Worm (Caenorhabditis elegans) whole organism, young adult: ENCODE measurements around the gene C54C6.11.
A peak's percentile ranks its signal among the peaks of the same experiment; 100 is the strongest.

ENCODE experiments used
- B0336.3 ChIP-seq: fragments of 200-800 bp; sonication (Bioruptor generic); IDR thresholded peaks from 2 replicates; pipeline ENCODE4 v1.3.6; 2022; ENCODE audit warnings: missing genetic modification characterization, missing compliant biosample characterization
- D2030.7 ChIP-seq: fragments of 200-800 bp; sonication (Bioruptor generic); IDR thresholded peaks from 2 replicates; pipeline ENCODE4 v1.3.6; 2022; ENCODE audit warnings: missing genetic modification reagents, missing genetic modification characterization, missing compliant biosample characterization
- F33H1.4 ChIP-seq: fragments of 200-800 bp; sonication (Bioruptor generic); IDR thresholded peaks from 2 replicates; pipeline ENCODE4 v1.3.6; 2022; ENCODE audit warnings: missing genetic modification reagents, missing genetic modification characterization, missing compliant biosample characterization
- F39B2.1 ChIP-seq: fragments of 200-800 bp; sonication (Bioruptor generic); IDR thresholded peaks from 2 replicates; pipeline ENCODE4 v1.3.6; 2022; ENCODE audit warnings: missing genetic modification reagents, missing genetic modification characterization, missing compliant biosample characterization
- F49E8.2 ChIP-seq: sonication (generic microtip); optimal IDR thresholded peaks from 3 replicates; lab custom pipeline; 2017; ENCODE audit warnings: missing genetic modification characterization, mild to moderate bottlenecking, missing compliant biosample characterization, antibody characterized with exemption, moderate library complexity; ENCODE audit not compliant: insufficient read depth
- K11D2.4 ChIP-seq: fragments of 200-800 bp; sonication (Bioruptor generic); IDR thresholded peaks from 2 replicates; pipeline ENCODE4 v1.3.6; 2022; ENCODE audit warnings: missing genetic modification reagents, missing genetic modification characterization, missing compliant biosample characterization
- Y53G8AR.9 ChIP-seq: fragments of 200-800 bp; sonication (Bioruptor generic); conservative IDR thresholded peaks from 2 replicates; pipeline ENCODE4 v1.3.6; 2022; ENCODE audit warnings: missing genetic modification reagents, missing genetic modification characterization, missing compliant biosample characterization
- Y56A3A.18 ChIP-seq: fragments of 200-800 bp; sonication (Bioruptor generic); IDR thresholded peaks from 2 replicates; pipeline ENCODE4 v1.3.6; 2022; ENCODE audit warnings: missing genetic modification reagents, missing genetic modification characterization, missing compliant biosample characterization
- Y67H2A.10 ChIP-seq: fragments of 200-800 bp; sonication (Bioruptor generic); conservative IDR thresholded peaks from 2 replicates; pipeline ENCODE4 v1.3.6; 2022; ENCODE audit warnings: missing genetic modification reagents, missing genetic modification characterization, missing compliant biosample characterization
- Y95B8A.8 ChIP-seq: fragments of 200-800 bp; sonication (Bioruptor generic); IDR thresholded peaks from 2 replicates; pipeline ENCODE4 v1.3.6; 2022; ENCODE audit warnings: missing genetic modification reagents, missing genetic modification characterization, missing compliant biosample characterization
- akir-1 ChIP-seq: fragments of 200-800 bp; sonication (Bioruptor generic); optimal IDR thresholded peaks from 2 replicates; lab custom pipeline; 2018; ENCODE audit warnings: mild to moderate bottlenecking, missing genetic modification characterization, moderate library complexity, missing compliant biosample characterization
- ama-1 ChIP-seq, 3 experiments: fragments of 150-350 bp in 1 of 3; sonication (generic microtip) in 2 of 3; optimal IDR thresholded peaks; 2 replicates each; lab custom pipeline; 2014 to 2018; ENCODE audit warnings: missing biosample characterization in 2 of 3, missing genetic modification characterization in 2 of 3, missing genetic modification reagents in 2 of 3
- attf-3 ChIP-seq: fragments of 200-800 bp; sonication (Bioruptor generic); conservative IDR thresholded peaks from 2 replicates; pipeline ENCODE4 v1.3.6; 2022; ENCODE audit warnings: missing genetic modification reagents, missing genetic modification characterization, missing compliant biosample characterization
- attf-5 ChIP-seq: fragments of 200-800 bp; sonication (Bioruptor generic); optimal IDR thresholded peaks from 2 replicates; lab custom pipeline; 2018; ENCODE audit warnings: mild to moderate bottlenecking, missing genetic modification characterization, missing compliant biosample characterization
- bed-1 ChIP-seq: fragments of 200-800 bp; sonication (Bioruptor generic); IDR thresholded peaks from 2 replicates; pipeline ENCODE4 v1.3.6; 2022; ENCODE audit warnings: missing genetic modification reagents, missing genetic modification characterization, missing compliant biosample characterization
- ceh-100 ChIP-seq: fragments of 200-800 bp; sonication (Bioruptor generic); IDR thresholded peaks from 2 replicates; pipeline ENCODE4 v1.3.6; 2022; ENCODE audit warnings: missing genetic modification reagents, missing genetic modification characterization, missing compliant biosample characterization
- ceh-27 ChIP-seq: fragments of 200-800 bp; sonication (Bioruptor generic); optimal IDR thresholded peaks from 2 replicates; lab custom pipeline; 2018; ENCODE audit warnings: mild to moderate bottlenecking, missing genetic modification characterization, moderate library complexity, missing compliant biosample characterization
- ceh-40 ChIP-seq: fragments of 200-800 bp; sonication (Bioruptor generic); IDR thresholded peaks from 2 replicates; pipeline ENCODE4 v1.3.6; 2022; ENCODE audit warnings: missing genetic modification characterization, missing compliant biosample characterization
- die-1 ChIP-seq: sonication (generic microtip); optimal IDR thresholded peaks from 2 replicates; lab custom pipeline; 2016; ENCODE audit warnings: missing genotype, mild to moderate bottlenecking, missing genetic modification characterization, missing compliant biosample characterization
- dpl-1 ChIP-seq: fragments of 150-350 bp; optimal IDR thresholded peaks from 2 replicates; lab custom pipeline; 2014; ENCODE audit warnings: missing biosample characterization, missing genetic modification reagents, missing genetic modification characterization
- egl-44 ChIP-seq: fragments of 200-800 bp; sonication (Bioruptor generic); IDR thresholded peaks from 2 replicates; pipeline ENCODE4 v1.3.6; 2022; ENCODE audit warnings: missing genetic modification reagents, missing genetic modification characterization, missing compliant biosample characterization
- ekl-4 ChIP-seq: fragments of 200-800 bp; sonication (Bioruptor generic); IDR thresholded peaks from 2 replicates; pipeline ENCODE4 v1.3.6; 2022; ENCODE audit warnings: missing genetic modification reagents, missing genetic modification characterization, missing compliant biosample characterization
- him-1 ChIP-seq: sonication (generic microtip); optimal IDR thresholded peaks from 2 replicates; lab custom pipeline; 2016; ENCODE audit warnings: missing genotype, missing genetic modification reagents, missing genetic modification characterization, missing compliant biosample characterization
- hmg-1.2 ChIP-seq: fragments of 200-800 bp; sonication (Bioruptor generic); IDR thresholded peaks from 2 replicates; pipeline ENCODE4 v1.3.6; 2022; ENCODE audit warnings: missing genetic modification reagents, missing genetic modification characterization, missing compliant biosample characterization
- hrde-1 ChIP-seq: sonication (generic microtip); optimal IDR thresholded peaks from 2 replicates; lab custom pipeline; 2016; ENCODE audit warnings: missing genetic modification characterization, mild to moderate bottlenecking, missing compliant biosample characterization, moderate library complexity, missing genotype, missing genetic modification reagents, borderline replicate concordance
- hsf-1 ChIP-seq: fragments of 200-800 bp; sonication (Bioruptor generic); IDR thresholded peaks from 2 replicates; pipeline ENCODE4 v1.3.6; 2022; ENCODE audit warnings: missing genetic modification reagents, missing genetic modification characterization, missing compliant biosample characterization
- let-607 ChIP-seq, 2 experiments: fragments of 200-800 bp in 1 of 2; sonication (Bioruptor generic) in 1 of 2; sonication (generic microtip) in 1 of 2; optimal IDR thresholded peaks; 2 replicates each; lab custom pipeline; 2016 to 2018; ENCODE audit warnings: mild to moderate bottlenecking in 2 of 2, missing compliant biosample characterization in 2 of 2, missing genetic modification characterization in 2 of 2, moderate library complexity in 2 of 2, missing genotype in 1 of 2
- lin-35 ChIP-seq, 3 experiments: fragments of 150-350 bp in 2 of 3; sonication (generic microtip) in 1 of 3; optimal IDR thresholded peaks; 2 replicates each; lab custom pipeline; 2014 to 2018; ENCODE audit warnings: missing biosample characterization in 3 of 3, missing genetic modification characterization in 3 of 3, missing genetic modification reagents in 3 of 3
- lin-54 ChIP-seq: fragments of 200-800 bp; sonication (Bioruptor generic); optimal IDR thresholded peaks from 2 replicates; lab custom pipeline; 2018; ENCODE audit warnings: mild to moderate bottlenecking, missing genetic modification characterization, missing compliant biosample characterization
- lsl-1 ChIP-seq: fragments of 200-800 bp; sonication (Bioruptor generic); optimal IDR thresholded peaks from 2 replicates; lab custom pipeline; 2018; ENCODE audit warnings: mild to moderate bottlenecking, missing genetic modification characterization, moderate library complexity, missing compliant biosample characterization
- madf-10 ChIP-seq: sonication (generic microtip); optimal IDR thresholded peaks from 2 replicates; lab custom pipeline; 2016; ENCODE audit warnings: mild to moderate bottlenecking, missing genetic modification characterization, missing compliant biosample characterization
- madf-6 ChIP-seq: fragments of 200-800 bp; sonication (Bioruptor generic); IDR thresholded peaks from 2 replicates; pipeline ENCODE4 v1.3.6; 2022; ENCODE audit warnings: missing genetic modification reagents, missing genetic modification characterization, missing compliant biosample characterization
- nfya-2 ChIP-seq: fragments of 200-800 bp; sonication (Bioruptor generic); IDR thresholded peaks from 2 replicates; pipeline ENCODE4 v1.3.6; 2022; ENCODE audit warnings: missing genetic modification reagents, missing genetic modification characterization, missing compliant biosample characterization
- nhr-120 ChIP-seq: fragments of 200-800 bp; sonication (Bioruptor generic); IDR thresholded peaks from 2 replicates; pipeline ENCODE4 v1.3.6; 2022; ENCODE audit warnings: missing genetic modification characterization, missing compliant biosample characterization
- nhr-27 ChIP-seq: fragments of 200-800 bp; sonication (Bioruptor generic); optimal IDR thresholded peaks from 2 replicates; lab custom pipeline; 2018; ENCODE audit warnings: mild to moderate bottlenecking, missing genetic modification characterization, moderate library complexity, missing compliant biosample characterization
- nhr-80 ChIP-seq: sonication (generic microtip); optimal IDR thresholded peaks from 2 replicates; lab custom pipeline; 2016; ENCODE audit warnings: missing genetic modification characterization, missing compliant biosample characterization
- nhr-90 ChIP-seq: sonication (generic microtip); optimal IDR thresholded peaks from 2 replicates; lab custom pipeline; 2016; ENCODE audit warnings: missing genotype, mild to moderate bottlenecking, missing genetic modification characterization, missing compliant biosample characterization
- snpc-1.3 ChIP-seq: sonication (generic microtip); optimal IDR thresholded peaks from 2 replicates; lab custom pipeline; 2017; ENCODE audit warnings: missing genetic modification characterization, mild to moderate bottlenecking, missing compliant biosample characterization, antibody characterized with exemption, moderate library complexity, missing genotype, missing genetic modification reagents; ENCODE audit not compliant: insufficient read depth
- snpc-4 ChIP-seq, 5 experiments: fragments of 150-350 bp in 1 of 5; sonication (generic microtip) in 4 of 5; optimal IDR thresholded peaks; 2 replicates each; lab custom pipeline; 2014 to 2018; ENCODE audit warnings: missing genetic modification characterization in 5 of 5, missing biosample characterization in 3 of 5, antibody characterized with exemption in 2 of 5, mild to moderate bottlenecking in 2 of 5, missing compliant biosample characterization in 2 of 5, missing genotype in 2 of 5, moderate library complexity in 2 of 5, missing genetic modification reagents in 1 of 5
- tbp1 ChIP-seq: fragments of 200-800 bp; sonication (Bioruptor generic); optimal IDR thresholded peaks from 2 replicates; lab custom pipeline; 2018; ENCODE audit warnings: mild to moderate bottlenecking, missing genetic modification characterization, missing compliant biosample characterization
- tlf-1 ChIP-seq: fragments of 200-800 bp; sonication (Bioruptor generic); optimal IDR thresholded peaks from 2 replicates; lab custom pipeline; 2018; ENCODE audit warnings: mild to moderate bottlenecking, missing genetic modification characterization, missing compliant biosample characterization
- unc-130 ChIP-seq: sonication (generic microtip); optimal IDR thresholded peaks from 2 replicates; lab custom pipeline; 2016; ENCODE audit warnings: missing genetic modification reagents, missing genetic modification characterization, missing compliant biosample characterization
- ztf-18 ChIP-seq: sonication (generic microtip); optimal IDR thresholded peaks from 2 replicates; lab custom pipeline; 2016; ENCODE audit warnings: missing genotype, mild to moderate bottlenecking, missing genetic modification characterization, missing compliant biosample characterization
- ztf-22 ChIP-seq: fragments of 200-800 bp; sonication (Bioruptor generic); optimal IDR thresholded peaks from 2 replicates; lab custom pipeline; 2018; ENCODE audit warnings: mild to moderate bottlenecking, missing genetic modification characterization, moderate library complexity, missing compliant biosample characterization

Gene C54C6.11

ce11 chrIII:3499850-3500249, 48.3 kb upstream of the C54C6.11 start (continued):
- TF ChIP-seq Y67H2A.10 (0 out of 2 replicates have a peak, but pooled peaks have one; percentile 36), dpl-1 (GFP tag; lab: Kevin White, UChicago) (no peak), K11D2.4 (peak; percentile 39; the same call in 1 of the 2 replicates), ceh-27 (peak; percentile 39), F49E8.2 (tag; lab: Kevin White, UChicago) (no peak), ztf-22 (GFP tag; lab: Kevin White, UChicago) (no peak), D2030.7 (GFP tag; lab: Robert Waterston, UW) (0 out of 2 replicates have a peak, but pooled peaks have one; percentile 20), hmg-1.2 (GFP tag; lab: Robert Waterston, UW) (no peak), ekl-4 (GFP tag; lab: Robert Waterston, UW) (no peak), ceh-100 (peak; percentile 96), snpc-4 (GFP tag; optimal IDR thresholded peaks at IDR 0.05; lab: Kevin White, UChicago) (no peak), snpc-4 (tag; optimal IDR thresholded peaks at IDR 0.05; lab: Kevin White, UChicago) (no peak), nhr-80 (no peak), nhr-90 (tag; lab: Kevin White, UChicago) (no peak), bed-1 (GFP tag; lab: Robert Waterston, UW) (no peak)

ce11 chrIII:3502215-3502838, 45.8 kb upstream of the C54C6.11 start, which contains the start of gene M01F1.8:
Gene M01F1.8 (minus strand): TSS chrIII:3502549.
- 0 out of 2 replicates have a peak, but pooled peaks have one; percentile 16 for TF ChIP-seq Y53G8AR.9 (GFP tag; lab: Robert Waterston, UW)
- TF ChIP-seq attf-3: no peak
- TF ChIP-seq nhr-27 (tag; lab: Kevin White, UChicago): peak; percentile 66
- no peak for TF ChIP-seq ceh-40 (GFP tag; lab: Robert Waterston, UW)
- TF ChIP-seq lin-54 (GFP tag; lab: Kevin White, UChicago): peak; percentile 62
- TF ChIP-seq tbp1: peak; percentile 27
- TF ChIP-seq F49E8.2 (tag; lab: Kevin White, UChicago): no peak
- no peak for TF ChIP-seq ama-1 (optimal IDR thresholded peaks at IDR 0.05; lab: Kevin White, UChicago)
- TF ChIP-seq ama-1 (GFP tag; optimal IDR thresholded peaks at IDR 0.05; lab: Kevin White, UChicago): peak in 1 of 2 experiments; percentile 45
- no peak for TF ChIP-seq akir-1 (GFP tag; lab: Kevin White, UChicago)
- peak in 1 of 3 experiments; percentile 40 for TF ChIP-seq lin-35 (GFP tag; optimal IDR thresholded peaks at IDR 0.05; lab: Kevin White, UChicago)
- TF ChIP-seq madf-6 (GFP tag; lab: Robert Waterston, UW): peak; percentile 48
- TF ChIP-seq lsl-1 (GFP tag; lab: Kevin White, UChicago): peak; percentile 28
- peak; percentile 63 for TF ChIP-seq hrde-1 (tag; lab: Kevin White, UChicago)
- TF ChIP-seq nhr-120 (GFP tag; lab: Robert Waterston, UW): no peak
- TF ChIP-seq snpc-1.3 (tag; lab: Kevin White, UChicago): peak; percentile 33
- TF ChIP-seq Y95B8A.8 (GFP tag; lab: Robert Waterston, UW): no peak; the same call in 1 of the 2 replicates
- 0 out of 2 replicates have a peak, but pooled peaks have one; percentile 17 for TF ChIP-seq ceh-100
- peak; percentile 20; the same call in 1 of the 2 replicates for TF ChIP-seq B0336.3 (GFP tag; lab: Robert Waterston, UW)
- TF ChIP-seq F33H1.4 (GFP tag; lab: Robert Waterston, UW): peak; percentile 22; the same call in 1 of the 2 replicates
- TF ChIP-seq hsf-1 (GFP tag; lab: Robert Waterston, UW): 0 out of 2 replicates have a peak, but pooled peaks have one; percentile 56
- TF ChIP-seq unc-130 (GFP tag; lab: Kevin White, UChicago): peak; percentile 61
- no peak for TF ChIP-seq die-1 (tag; lab: Kevin White, UChicago)
- TF ChIP-seq attf-5 (GFP tag; lab: Kevin White, UChicago): no peak
- 0 out of 2 replicates have a peak, but pooled peaks have one; percentile 54 for TF ChIP-seq nfya-2 (GFP tag; lab: Robert Waterston, UW)
- no peak for TF ChIP-seq let-607 (tag; optimal IDR thresholded peaks at IDR 0.05; lab: Kevin White, UChicago)
- TF ChIP-seq F39B2.1 (GFP tag; lab: Robert Waterston, UW): no peak
- no peak for TF ChIP-seq madf-10 (tag; lab: Kevin White, UChicago)
- TF ChIP-seq tlf-1 (GFP tag; lab: Kevin White, UChicago): peak; percentile 2
- no peak for TF ChIP-seq egl-44 (GFP tag; lab: Robert Waterston, UW)
- TF ChIP-seq Y56A3A.18: 0 out of 2 replicates have a peak, but pooled peaks have one; percentile 26
- TF ChIP-seq him-1 (tag; lab: Kevin White, UChicago): peak; percentile 52
- TF ChIP-seq ztf-18 (tag; lab: Kevin White, UChicago): peak; percentile 19
